Fruit fly (Drosophila melanogaster): ENCODE results near the gene CG17600.

Gene CG17600

dm6 chrX:22509085-22509484, 5.9 kb upstream of the CG17600 start (continued):
- no peak for TF ChIP-seq ssp (GFP tag; IDR thresholded peaks at IDR 0.05)
- no peak for TF ChIP-seq tin (GFP tag; optimal IDR thresholded peaks at IDR 0.05)
- no peak for TF ChIP-seq CG14667 (GFP tag; IDR thresholded peaks at IDR 0.05)
- no peak for TF ChIP-seq sug (tag; optimal IDR thresholded peaks at IDR 0.05)
- TF ChIP-seq CG16863 (GFP tag; optimal IDR thresholded peaks at IDR 0.05): peak; percentile 0
- TF ChIP-seq chinmo (GFP tag; IDR thresholded peaks at IDR 0.05; ENCODE audit: partially characterized antibody): no peak
- TF ChIP-seq D19A (tag; optimal IDR thresholded peaks at IDR 0.05): peak; percentile 21
- no peak for TF ChIP-seq CG8290 (GFP tag; optimal IDR thresholded peaks at IDR 0.05)
- TF ChIP-seq CG8290 (tag; optimal IDR thresholded peaks at IDR 0.05): no peak
- no peak for TF ChIP-seq nau (GFP tag; optimal IDR thresholded peaks at IDR 0.05)
- no peak for TF ChIP-seq D (optimal IDR thresholded peaks at IDR 0.05)
- TF ChIP-seq D (GFP tag; optimal IDR thresholded peaks at IDR 0.05): peak; percentile 34
- no peak for TF ChIP-seq Nf-YC (tag; optimal IDR thresholded peaks at IDR 0.05)
- TF ChIP-seq CG2202 (tag; optimal IDR thresholded peaks at IDR 0.05): no peak
- TF ChIP-seq gsb (GFP tag; IDR thresholded peaks at IDR 0.05): no peak
- TF ChIP-seq dan (GFP tag; IDR thresholded peaks at IDR 0.05): no peak
- no peak for TF ChIP-seq CG1647 (GFP tag; optimal IDR thresholded peaks at IDR 0.05)
- no peak for TF ChIP-seq Poxn (GFP tag; IDR thresholded peaks at IDR 0.05)
- no peak for TF ChIP-seq Elba2 (GFP tag; optimal IDR thresholded peaks at IDR 0.05)
- TF ChIP-seq lab (GFP tag; optimal IDR thresholded peaks at IDR 0.05): no peak
- no peak for TF ChIP-seq pum (GFP tag; optimal IDR thresholded peaks at IDR 0.05)
- no peak for TF ChIP-seq stc (GFP tag; IDR thresholded peaks at IDR 0.05)
- no peak for TF ChIP-seq CG10543 (GFP tag; optimal IDR thresholded peaks at IDR 0.05)
- no peak for TF ChIP-seq Meics (GFP tag; optimal IDR thresholded peaks at IDR 0.05)
- TF ChIP-seq ara (GFP tag; IDR thresholded peaks at IDR 0.05): 0 out of 2 replicates have a peak, but pooled peaks have one; percentile 32
- TF ChIP-seq CG3163 (GFP tag; optimal IDR thresholded peaks at IDR 0.05): no peak
- no peak for TF ChIP-seq corto (GFP tag; optimal IDR thresholded peaks at IDR 0.05)
- TF ChIP-seq Fer1 (GFP tag; optimal IDR thresholded peaks at IDR 0.05): no peak
- TF ChIP-seq CG11085 (GFP tag; IDR thresholded peaks at IDR 0.05): no peak
- no peak for TF ChIP-seq hth (optimal IDR thresholded peaks at IDR 0.05)
- no peak for TF ChIP-seq BEAF-32 (GFP tag; optimal IDR thresholded peaks at IDR 0.05)
- TF ChIP-seq CG15479 (GFP tag; optimal IDR thresholded peaks at IDR 0.05): no peak
- peak; percentile 81 for TF ChIP-seq sens (GFP tag)
- TF ChIP-seq CG3065 (GFP tag; optimal IDR thresholded peaks at IDR 0.05): no peak
- peak; percentile 34 for TF ChIP-seq Xbp1 (GFP tag; optimal IDR thresholded peaks at IDR 0.05)
- peak; percentile 49 for TF ChIP-seq row (GFP tag; IDR thresholded peaks at IDR 0.05)
- peak; percentile 18 for TF ChIP-seq CG17385 (GFP tag; optimal IDR thresholded peaks at IDR 0.05)
- peak; percentile 9 for TF ChIP-seq CG15601 (tag; optimal IDR thresholded peaks at IDR 0.05)
- TF ChIP-seq ewg (GFP tag; optimal IDR thresholded peaks at IDR 0.05): peak; percentile 25
- TF ChIP-seq gfzf (GFP tag; optimal IDR thresholded peaks at IDR 0.05): no peak
- TF ChIP-seq p53 (GFP tag; optimal IDR thresholded peaks at IDR 0.05): no peak
- TF ChIP-seq usp (GFP tag; optimal IDR thresholded peaks at IDR 0.05): no peak
- TF ChIP-seq Nf-YA (GFP tag; IDR thresholded peaks at IDR 0.05): no peak
- TF ChIP-seq ATbp (GFP tag; optimal IDR thresholded peaks at IDR 0.05): peak; percentile 65
- no peak for TF ChIP-seq prd (optimal IDR thresholded peaks at IDR 0.05)
- TF ChIP-seq prd (GFP tag; IDR thresholded peaks at IDR 0.05): no peak; the same call in 2 of the 3 replicates
- TF ChIP-seq psq (GFP tag; optimal IDR thresholded peaks at IDR 0.05): no peak
- peak; percentile 23 for TF ChIP-seq Chrac-16 (GFP tag; optimal IDR thresholded peaks at IDR 0.05)
- TF ChIP-seq maf-S (GFP tag; optimal IDR thresholded peaks at IDR 0.05): no peak
- TF ChIP-seq CG10959 (GFP tag; IDR thresholded peaks at IDR 0.05): no peak
- no peak for TF ChIP-seq CG15073 (GFP tag; optimal IDR thresholded peaks at IDR 0.05)
- TF ChIP-seq Opbp (GFP tag; IDR thresholded peaks at IDR 0.05; ENCODE audit: partially characterized antibody): no peak
- no peak for TF ChIP-seq Hmr (GFP tag; optimal IDR thresholded peaks at IDR 0.05)

Data from whole organism, embryonic.